Worm (Caenorhabditis elegans): ENCODE measurements around the gene plep-1.

plep-1 gene

DNA sequence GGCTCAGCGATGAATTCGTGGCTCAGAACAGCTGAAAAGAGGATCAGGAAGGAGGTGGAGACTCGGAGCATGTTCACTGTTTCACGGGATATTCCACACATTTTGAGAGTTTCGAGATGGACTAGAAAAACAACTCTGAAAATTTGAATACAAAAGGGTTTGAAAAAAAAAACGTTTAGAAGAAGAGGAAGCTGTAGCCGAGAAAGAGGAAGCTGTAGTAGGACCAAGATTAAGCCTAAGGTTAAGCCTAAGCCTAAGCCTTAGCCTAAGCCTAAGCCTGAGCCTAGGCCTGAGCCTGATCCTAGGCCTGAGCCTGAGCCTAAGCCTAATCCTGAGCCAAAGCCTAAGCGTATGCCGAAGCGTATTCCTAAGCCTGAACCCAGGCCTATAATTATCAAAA, at the start of gene plep-1:
Gene plep-1 (minus strand): TSS at position 101 of the 400 bp plus-strand sequence.
- no peak for TF ChIP-seq lsy-2 (tag; optimal IDR thresholded peaks at IDR 0.05)
- TF ChIP-seq ceh-83 (GFP tag; optimal IDR thresholded peaks at IDR 0.05): no peak
- TF ChIP-seq sptf-1 (tag; optimal IDR thresholded peaks at IDR 0.05): no peak
- TF ChIP-seq ztf-11 (tag; optimal IDR thresholded peaks at IDR 0.05): no peak
- TF ChIP-seq nhr-2 (tag; optimal IDR thresholded peaks at IDR 0.05): no peak
- TF ChIP-seq nhr-237 (tag; optimal IDR thresholded peaks at IDR 0.05): no peak
- TF ChIP-seq lin-13 (tag; optimal IDR thresholded peaks at IDR 0.05): no peak
- TF ChIP-seq ham-2 (GFP tag; optimal IDR thresholded peaks at IDR 0.05): no peak

DNA sequence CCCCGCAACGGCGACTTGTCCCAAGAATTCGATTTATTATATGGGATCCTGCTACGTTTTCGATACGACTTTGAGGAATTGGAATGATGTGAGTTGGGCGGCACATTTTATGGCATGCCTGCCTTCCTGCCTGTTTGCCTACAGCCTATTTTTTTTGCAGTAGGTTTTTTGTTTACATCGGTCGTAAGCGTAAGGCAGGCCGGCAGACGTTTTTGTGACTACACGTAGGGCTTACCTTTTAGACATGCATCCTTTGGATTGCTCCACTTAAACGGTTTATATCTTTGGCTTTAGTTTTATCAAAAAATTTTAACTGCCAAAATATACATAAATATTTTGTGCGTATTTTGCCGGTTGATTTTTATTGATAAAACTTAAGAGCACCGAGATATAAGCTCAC, 47.2 kb upstream of the plep-1 start:
- TF ChIP-seq tbx-8 (GFP tag; optimal IDR thresholded peaks at IDR 0.05) (no peak), elt-1 (tag; optimal IDR thresholded peaks at IDR 0.05; ENCODE audit: borderline replicate concordance, insufficient read depth) (no peak), sem-2 (GFP tag; optimal IDR thresholded peaks at IDR 0.05) (no peak), bed-3 (GFP tag; optimal IDR thresholded peaks at IDR 0.05) (no peak), lsy-2 (tag; optimal IDR thresholded peaks at IDR 0.05) (no peak), unc-39 (tag; optimal IDR thresholded peaks at IDR 0.05) (no peak), ceh-43 (GFP tag; optimal IDR thresholded peaks at IDR 0.05) (no peak), lin-13 (tag; optimal IDR thresholded peaks at IDR 0.05) (no peak), unc-120 (tag; optimal IDR thresholded peaks at IDR 0.05; ENCODE audit: poor library complexity, severe bottlenecking) (no peak), mep-1 (tag; optimal IDR thresholded peaks at IDR 0.05) (no peak), nhr-237 (tag; optimal IDR thresholded peaks at IDR 0.05) (no peak), M03D4.4 (tag; optimal IDR thresholded peaks at IDR 0.05) (no peak)

DNA sequence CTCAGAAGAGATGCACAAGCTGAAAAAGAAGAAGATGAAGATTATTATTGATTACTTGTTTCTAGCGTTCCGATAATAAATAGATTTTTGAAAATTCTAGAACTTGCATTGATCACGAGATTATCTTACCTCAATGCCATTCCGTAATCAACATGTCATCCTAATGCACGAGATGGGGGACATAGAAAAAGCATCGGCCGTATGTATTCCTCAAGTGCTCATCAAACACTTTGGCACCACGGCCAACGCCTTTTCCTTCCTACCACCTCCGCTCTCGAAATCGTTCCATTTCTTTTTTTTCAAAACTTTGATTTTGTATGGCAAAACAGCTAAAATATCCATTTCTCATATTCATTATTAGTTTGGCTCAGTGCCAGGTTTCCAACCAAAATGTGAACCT, 46.8 kb upstream of the plep-1 start, which contains the start of gene lat-2:
Gene lat-2 (plus strand): TSS at position 301 of the 400 bp plus-strand sequence.
- no peak for TF ChIP-seq nhr-2 (tag; optimal IDR thresholded peaks at IDR 0.05)
- TF ChIP-seq unc-120 (tag; optimal IDR thresholded peaks at IDR 0.05; ENCODE audit: poor library complexity, severe bottlenecking): no peak
- TF ChIP-seq ces-1 (GFP tag; optimal IDR thresholded peaks at IDR 0.05): no peak
- TF ChIP-seq M03D4.4 (tag; optimal IDR thresholded peaks at IDR 0.05): no peak
- TF ChIP-seq elt-3 (tag; optimal IDR thresholded peaks at IDR 0.05): no peak
- no peak for TF ChIP-seq lin-32 (GFP tag; optimal IDR thresholded peaks at IDR 0.05)
- TF ChIP-seq bed-3 (GFP tag; optimal IDR thresholded peaks at IDR 0.05): no peak
- TF ChIP-seq mls-2 (tag; optimal IDR thresholded peaks at IDR 0.05): no peak
- no peak for TF ChIP-seq unc-39 (tag; optimal IDR thresholded peaks at IDR 0.05)
- no peak for TF ChIP-seq drap-1 (GFP tag; optimal IDR thresholded peaks at IDR 0.05)
- TF ChIP-seq hlh-1 (tag; optimal IDR thresholded peaks at IDR 0.05): no peak
- no peak for TF ChIP-seq elt-1 (tag; optimal IDR thresholded peaks at IDR 0.05; ENCODE audit: borderline replicate concordance, insufficient read depth)
- no peak for TF ChIP-seq nhr-76 (tag; optimal IDR thresholded peaks at IDR 0.05)
- no peak for TF ChIP-seq blmp-1 (tag; optimal IDR thresholded peaks at IDR 0.05)
- no peak for TF ChIP-seq lsy-2 (tag; optimal IDR thresholded peaks at IDR 0.05)
- TF ChIP-seq ceh-39 (tag; optimal IDR thresholded peaks at IDR 0.05): no peak
- TF ChIP-seq snpc-4 (tag; optimal IDR thresholded peaks at IDR 0.05): no peak
- TF ChIP-seq flh-1 (GFP tag; optimal IDR thresholded peaks at IDR 0.05): no peak
- no peak for TF ChIP-seq unc-62 (GFP tag; optimal IDR thresholded peaks at IDR 0.05)

DNA sequence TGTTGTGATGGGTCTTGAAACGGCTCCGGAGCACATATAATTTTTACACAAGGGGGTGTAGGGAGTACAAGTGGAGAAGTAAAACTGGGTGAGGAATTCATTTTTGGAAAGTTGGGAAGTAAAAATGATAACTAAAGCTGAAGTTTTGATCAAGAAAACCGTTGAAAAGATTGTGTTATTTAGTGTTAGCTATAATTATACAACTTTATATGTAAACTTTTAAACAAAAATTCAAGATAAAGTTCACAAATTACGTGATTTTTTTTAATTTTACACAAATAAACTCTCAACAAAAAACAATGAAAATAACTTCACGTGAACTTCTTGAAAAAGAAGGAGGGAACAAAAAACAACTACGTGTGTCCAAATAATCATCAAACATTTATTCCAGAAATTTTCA, 43.2 kb upstream of the plep-1 start, which contains the start of the genes H20J04.7 and H20J04.1:
Gene H20J04.7 (minus strand): TSS at position 101 of the 400 bp plus-strand sequence.
Gene H20J04.1 (plus strand): TSS at position 397 of the 400 bp plus-strand sequence.
- TF ChIP-seq unc-120 (tag; optimal IDR thresholded peaks at IDR 0.05; ENCODE audit: poor library complexity, severe bottlenecking) (no peak), lin-32 (GFP tag; optimal IDR thresholded peaks at IDR 0.05) (no peak), flh-1 (GFP tag; optimal IDR thresholded peaks at IDR 0.05) (no peak)

DNA sequence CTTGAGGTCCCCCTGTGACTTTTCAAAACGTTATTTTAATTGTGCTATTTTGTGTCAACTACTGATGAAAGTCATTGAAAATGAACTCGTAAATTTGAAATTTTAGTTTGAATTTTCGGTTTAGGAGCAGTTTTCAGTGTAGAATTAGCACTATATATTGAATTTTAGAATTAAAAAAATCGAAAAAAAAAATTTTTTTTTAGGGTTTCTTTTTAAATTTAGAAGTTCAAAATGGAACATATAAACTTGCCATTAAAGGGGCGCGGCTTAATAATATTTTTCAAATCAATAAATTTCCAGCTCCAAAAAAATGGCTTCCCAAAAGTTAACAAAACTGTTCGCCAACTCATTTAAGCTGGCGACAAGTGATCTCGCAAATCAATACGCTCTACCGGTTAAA, 38.9 kb upstream of the plep-1 start, which contains the start of gene H20J04.9:
Gene H20J04.9 (plus strand): TSS at position 301 of the 400 bp plus-strand sequence.
- TF ChIP-seq flh-1 (GFP tag; optimal IDR thresholded peaks at IDR 0.05) (no peak), blmp-1 (tag; optimal IDR thresholded peaks at IDR 0.05) (no peak), M03D4.4 (tag; optimal IDR thresholded peaks at IDR 0.05) (no peak), lin-13 (tag; optimal IDR thresholded peaks at IDR 0.05) (no peak), sptf-1 (tag; optimal IDR thresholded peaks at IDR 0.05) (no peak), tbx-8 (GFP tag; optimal IDR thresholded peaks at IDR 0.05) (no peak), cnd-1 (tag; optimal IDR thresholded peaks at IDR 0.05) (no peak), ceh-39 (tag; optimal IDR thresholded peaks at IDR 0.05) (no peak), nhr-28 (tag; optimal IDR thresholded peaks at IDR 0.05) (no peak), ham-2 (GFP tag; optimal IDR thresholded peaks at IDR 0.05) (no peak)

Data from whole organism, mixed stage, embryonic.